Worm (Caenorhabditis elegans) whole organism, L2 larva: Measurements from ENCODE around the gene F32D8.11.
A peak's percentile ranks its signal among the peaks of the same experiment; 100 is the strongest.

ENCODE experiments used
- aly-2 ChIP-seq: fragments of 150-350 bp; optimal IDR thresholded peaks from 2 replicates; lab custom pipeline; 2014; ENCODE audit warnings: missing biosample characterization, missing genetic modification characterization
- elt-1 ChIP-seq: fragments of 150-350 bp; optimal IDR thresholded peaks from 2 replicates; lab custom pipeline; 2014; ENCODE audit warnings: missing biosample characterization, missing genetic modification characterization
- elt-3 ChIP-seq: sonication (generic microtip); optimal IDR thresholded peaks from 2 replicates; lab custom pipeline; 2017; ENCODE audit warnings: missing biosample characterization, missing genetic modification characterization
- lin-11 ChIP-seq: fragments of 150-350 bp; sonication (generic microtip); optimal IDR thresholded peaks from 2 replicates; lab custom pipeline; 2014; ENCODE audit warnings: missing biosample characterization, missing genetic modification characterization, inconsistent platforms, mixed read lengths
- mbf-1 ChIP-seq: sonication (generic microtip); optimal IDR thresholded peaks from 2 replicates; lab custom pipeline; 2017; ENCODE audit warnings: missing biosample characterization, missing genetic modification characterization
- nhr-12 ChIP-seq: fragments of 150-350 bp; optimal IDR thresholded peaks from 2 replicates; lab custom pipeline; 2014; ENCODE audit warnings: missing biosample characterization, missing genetic modification characterization
- nhr-25 ChIP-seq: fragments of 150-350 bp; sonication (generic microtip); optimal IDR thresholded peaks from 3 replicates; lab custom pipeline; 2014; ENCODE audit warnings: missing biosample characterization, missing genetic modification characterization
- snpc-4 ChIP-seq: fragments of 150-350 bp; optimal IDR thresholded peaks from 2 replicates; lab custom pipeline; 2014; ENCODE audit warnings: missing biosample characterization, missing genetic modification characterization
- unc-39 ChIP-seq: fragments of 150-350 bp; optimal IDR thresholded peaks from 2 replicates; lab custom pipeline; 2014; ENCODE audit warnings: missing biosample characterization, missing genetic modification characterization

- TF ChIP-seq unc-39 (no peak), elt-3 (tag; lab: Kevin White, UChicago) (no peak), aly-2 (no peak), nhr-25 (tag; lab: Kevin White, UChicago) (no peak), mbf-1 (tag; lab: Kevin White, UChicago) (no peak), lin-11 (peak; percentile 12), elt-1 (tag; lab: Kevin White, UChicago) (no peak), nhr-12 (no peak), snpc-4 (tag; lab: Kevin White, UChicago) (no peak)
Observed at ce11 chrV:10924731-10925130, 35.8 kb upstream of the F32D8.11 start, which contains the start of gene F58B4.6.
